Fruit fly (Drosophila melanogaster): Measurements from ENCODE around the gene Nepl20.

DNA sequence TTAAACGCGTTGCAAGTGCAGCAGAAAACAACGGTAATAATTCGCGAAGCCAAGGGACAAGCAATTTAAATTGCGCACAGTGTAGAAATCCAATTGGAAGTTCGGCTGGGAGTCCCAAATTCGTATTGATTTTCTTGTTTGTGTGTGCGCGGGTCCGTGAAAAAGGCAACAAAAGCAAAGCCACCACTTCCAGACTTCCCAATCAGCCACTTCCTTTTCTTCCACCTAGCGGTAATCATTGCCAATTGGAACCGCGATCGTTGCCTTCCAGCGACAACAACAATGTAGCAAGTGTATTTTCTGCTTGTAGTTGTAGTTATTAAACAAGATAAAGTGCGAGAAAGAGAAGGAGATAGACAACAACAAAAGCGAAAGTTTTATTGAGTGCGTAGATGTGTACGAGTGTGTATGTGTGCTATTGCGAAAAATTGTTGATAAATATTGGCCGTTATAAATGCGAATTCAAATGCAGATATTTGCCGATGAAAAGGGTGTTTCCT, 35.2 kb upstream of the Nepl20 start:
- TF ChIP-seq usp (GFP tag; optimal IDR thresholded peaks at IDR 0.05) (no peak), pan (optimal IDR thresholded peaks at IDR 0.05) (no peak), dmrt93B (GFP tag; optimal IDR thresholded peaks at IDR 0.05) (no peak), woc (GFP tag; optimal IDR thresholded peaks at IDR 0.05) (no peak), rgr (GFP tag; optimal IDR thresholded peaks at IDR 0.05) (no peak), Hr83 (GFP tag; optimal IDR thresholded peaks at IDR 0.05; ENCODE audit: poor library complexity, severe bottlenecking) (no peak), psq (GFP tag; optimal IDR thresholded peaks at IDR 0.05) (no peak), Hnf4 (GFP tag; optimal IDR thresholded peaks at IDR 0.05) (no peak), dl (GFP tag; optimal IDR thresholded peaks at IDR 0.05; ENCODE audit: insufficient read depth in 1 of 2, partially characterized antibody in 2 of 2) (no peak)

Data from whole organism, wandering third instar larva.